Fruit fly (Drosophila melanogaster) whole organism, embryonic: Measurements from ENCODE around the gene Pex7.

Source experiments
- Aef1 ChIP-seq: fragments of 200-800 bp; sonication (Bioruptor generic); IDR thresholded peaks from 3 replicates; pipeline ENCODE4 v1.3.6; 2022; ENCODE audit warnings: missing biosample characterization, missing genetic modification characterization
- Atf-2 ChIP-seq: fragments of 200-800 bp; sonication (Bioruptor generic); optimal IDR thresholded peaks from 2 replicates; lab custom pipeline; 2016; ENCODE audit warnings: missing biosample characterization, missing genetic modification characterization
- Awh ChIP-seq: fragments of 200-800 bp; sonication (Bioruptor generic); IDR thresholded peaks from 2 replicates; pipeline ENCODE4, ENCODE4 v1.3.6; 2022; ENCODE audit warnings: missing biosample characterization, missing genetic modification characterization
- B-H1 ChIP-seq: fragments of 200-800 bp; sonication (Bioruptor generic); IDR thresholded peaks from 3 replicates; pipeline ENCODE4 v1.3.6; 2022; ENCODE audit warnings: missing biosample characterization, missing genetic modification characterization
- BEAF-32 ChIP-seq: fragments of 200-800 bp; sonication (Bioruptor generic); optimal IDR thresholded peaks from 3 replicates; lab custom pipeline; 2017; ENCODE audit warnings: missing biosample characterization, missing genetic modification characterization, mild to moderate bottlenecking, moderate library complexity, missing genetic modification reagents
- Bteb2 ChIP-seq: fragments of 200-800 bp; sonication (Bioruptor generic); optimal IDR thresholded peaks from 2 replicates; lab custom pipeline; 2016; ENCODE audit warnings: missing biosample characterization, missing genetic modification characterization
- C15 ChIP-seq: fragments of 200-800 bp; sonication (Bioruptor generic); IDR thresholded peaks from 3 replicates; pipeline ENCODE4 v1.3.6; 2022; ENCODE audit warnings: missing biosample characterization, missing genetic modification characterization
- CG11695 ChIP-seq: fragments of 200-800 bp; sonication (Bioruptor generic); IDR thresholded peaks from 3 replicates; pipeline ENCODE4 v1.3.6; 2022; ENCODE audit warnings: missing biosample characterization, missing genetic modification characterization
- CG13424 ChIP-seq: fragments of 200-800 bp; sonication (Bioruptor generic); optimal IDR thresholded peaks from 2 replicates; lab custom pipeline; 2019; ENCODE audit warnings: missing biosample characterization, mild to moderate bottlenecking, missing genetic modification characterization, moderate library complexity
- CG18599 ChIP-seq: fragments of 200-800 bp; sonication (Bioruptor generic); optimal IDR thresholded peaks from 3 replicates; lab custom pipeline; 2017; ENCODE audit warnings: missing biosample characterization, missing genetic modification characterization, mild to moderate bottlenecking, moderate library complexity, missing genetic modification reagents
- CG18764 ChIP-seq: fragments of 200-800 bp; sonication (Bioruptor generic); optimal IDR thresholded peaks from 3 replicates; lab custom pipeline; 2016; ENCODE audit warnings: missing biosample characterization, missing genetic modification characterization
- CG2129 ChIP-seq: fragments of 200-800 bp; sonication (Bioruptor generic); IDR thresholded peaks from 2 replicates; pipeline ENCODE4 v1.3.6; 2022; ENCODE audit warnings: missing biosample characterization, missing genetic modification characterization; ENCODE audit not compliant: partially characterized antibody
- CG2889 ChIP-seq: fragments of 200-800 bp; sonication (Bioruptor generic); IDR thresholded peaks from 3 replicates; pipeline ENCODE4 v1.3.6; 2022; ENCODE audit warnings: missing biosample characterization, missing genetic modification characterization
- CG31388 ChIP-seq: fragments of 200-800 bp; sonication (Bioruptor generic); optimal IDR thresholded peaks from 2 replicates; lab custom pipeline; 2016; ENCODE audit warnings: missing biosample characterization, missing genetic modification characterization
- CG32532 ChIP-seq: fragments of 200-800 bp; sonication (Bioruptor generic); IDR thresholded peaks from 2 replicates; pipeline ENCODE4 v1.3.6; 2022; ENCODE audit warnings: missing biosample characterization, missing genetic modification characterization
- CG32767 ChIP-seq: fragments of 200-800 bp; sonication (Bioruptor generic); IDR thresholded peaks from 2 replicates; pipeline ENCODE4 v1.3.6; 2022; ENCODE audit warnings: missing biosample characterization, missing genetic modification characterization
- CG3847 ChIP-seq: fragments of 200-800 bp; sonication (Bioruptor generic); IDR thresholded peaks from 2 replicates; pipeline ENCODE4 v1.3.6; 2022; ENCODE audit warnings: missing biosample characterization, missing genetic modification characterization
- CG5953 ChIP-seq: fragments of 200-800 bp; sonication (Bioruptor generic); IDR thresholded peaks from 2 replicates; pipeline ENCODE4 v1.3.6; 2022; ENCODE audit warnings: missing biosample characterization, missing genetic modification characterization
- CG7745 ChIP-seq: fragments of 200-800 bp; sonication (Bioruptor generic); optimal IDR thresholded peaks from 2 replicates; lab custom pipeline; 2018; ENCODE audit warnings: missing biosample characterization, mild to moderate bottlenecking, missing genetic modification characterization, moderate library complexity
- Elba2 ChIP-seq: fragments of 200-800 bp; sonication (Bioruptor generic); optimal IDR thresholded peaks from 3 replicates; lab custom pipeline; 2016; ENCODE audit warnings: missing biosample characterization, missing genetic modification characterization
- HLHmδ ChIP-seq: fragments of 200-800 bp; sonication (Bioruptor generic); optimal IDR thresholded peaks from 2 replicates; lab custom pipeline; 2018; ENCODE audit warnings: missing biosample characterization, mild to moderate bottlenecking, missing genetic modification characterization, moderate library complexity
- Hmx ChIP-seq: fragments of 200-800 bp; sonication (Bioruptor generic); optimal IDR thresholded peaks from 2 replicates; lab custom pipeline; 2016; ENCODE audit warnings: missing biosample characterization, missing genetic modification characterization
- Hsf ChIP-seq: fragments of 200-800 bp; sonication (Bioruptor generic); optimal IDR thresholded peaks from 3 replicates; lab custom pipeline; 2016; ENCODE audit warnings: missing biosample characterization, missing genetic modification characterization
- Jarid2 ChIP-seq: fragments of 200-800 bp; sonication (Bioruptor generic); optimal IDR thresholded peaks from 3 replicates; lab custom pipeline; 2017; ENCODE audit warnings: mild to moderate bottlenecking, missing biosample characterization, missing genetic modification reagents, missing genetic modification characterization
- NC2α ChIP-seq: fragments of 200-800 bp; sonication (Bioruptor generic); optimal IDR thresholded peaks from 2 replicates; lab custom pipeline; 2016; ENCODE audit warnings: missing biosample characterization, missing genetic modification characterization
- Nf-YB ChIP-seq: fragments of 200-800 bp; sonication (Bioruptor generic); optimal IDR thresholded peaks from 3 replicates; lab custom pipeline; 2019; ENCODE audit warnings: missing biosample characterization, mild to moderate bottlenecking, missing genetic modification characterization, moderate library complexity
- Poxn ChIP-seq: fragments of 200-800 bp; sonication (Bioruptor generic); IDR thresholded peaks from 2 replicates; pipeline ENCODE4 v1.3.6; 2022; ENCODE audit warnings: missing biosample characterization, missing genetic modification characterization
- Sry-β ChIP-seq: fragments of 200-800 bp; sonication (Bioruptor generic); optimal IDR thresholded peaks from 2 replicates; lab custom pipeline; 2018; ENCODE audit warnings: missing biosample characterization, mild to moderate bottlenecking, missing genetic modification characterization, moderate library complexity
- Stat92E ChIP-seq, 3 experiments: fragments of >200 bp in 2 of 3; fragments of 200-800 bp in 1 of 3; sonication (Bioruptor generic) in 1 of 3; optimal IDR thresholded peaks; 2 replicates each; lab custom pipeline; 2017 to 2019; ENCODE audit warnings: missing biosample characterization in 3 of 3, missing genetic modification characterization in 3 of 3, mild to moderate bottlenecking in 1 of 3, moderate library complexity in 1 of 3
- Vsx1 ChIP-seq: fragments of 200-800 bp; sonication (Bioruptor generic); optimal IDR thresholded peaks from 2 replicates; lab custom pipeline; 2017; ENCODE audit warnings: missing biosample characterization, mild to moderate bottlenecking, missing genetic modification characterization, missing genetic modification reagents
- al ChIP-seq: fragments of 200-800 bp; sonication (Bioruptor generic); IDR thresholded peaks from 2 replicates; pipeline ENCODE4 v1.3.6; 2022; ENCODE audit warnings: missing biosample characterization, missing genetic modification characterization
- aop ChIP-seq: fragments of 200-800 bp; sonication (Bioruptor generic); IDR thresholded peaks from 2 replicates; pipeline ENCODE4 v1.3.6; 2022; ENCODE audit warnings: missing biosample characterization, missing genetic modification characterization
- cad ChIP-seq: fragments of >200 bp; optimal IDR thresholded peaks from 2 replicates; lab custom pipeline; 2017; ENCODE audit warnings: missing biosample characterization, missing genetic modification characterization
- crol ChIP-seq: fragments of 200-800 bp; sonication (Bioruptor generic); IDR thresholded peaks from 2 replicates; pipeline ENCODE4 v1.3.6; 2022; ENCODE audit warnings: missing biosample characterization, missing genetic modification characterization
- cwo ChIP-seq: fragments of 200-800 bp; sonication (Bioruptor generic); optimal IDR thresholded peaks from 3 replicates; lab custom pipeline; 2017; ENCODE audit warnings: missing biosample characterization, missing genetic modification characterization, mild to moderate bottlenecking, moderate library complexity, missing genetic modification reagents
- esg ChIP-seq: fragments of 200-800 bp; sonication (Bioruptor generic); conservative IDR thresholded peaks from 2 replicates; pipeline ENCODE4 v1.3.6; 2022; ENCODE audit warnings: missing biosample characterization, missing genetic modification characterization
- her ChIP-seq: fragments of 200-800 bp; sonication (Bioruptor generic); optimal IDR thresholded peaks from 2 replicates; lab custom pipeline; 2016; ENCODE audit warnings: missing biosample characterization, missing genetic modification characterization
- jumu ChIP-seq: fragments of 200-800 bp; sonication (Bioruptor generic); optimal IDR thresholded peaks from 3 replicates; lab custom pipeline; 2016; ENCODE audit warnings: missing biosample characterization, missing genetic modification characterization
- kni ChIP-seq: fragments of 200-800 bp; sonication (Bioruptor generic); optimal IDR thresholded peaks from 3 replicates; lab custom pipeline; 2017; ENCODE audit warnings: mild to moderate bottlenecking, missing biosample characterization, missing genetic modification reagents, missing genetic modification characterization
- knrl ChIP-seq: fragments of 200-800 bp; sonication (Bioruptor generic); IDR thresholded peaks from 3 replicates; pipeline ENCODE4 v1.3.6; 2022; ENCODE audit warnings: missing biosample characterization, missing genetic modification characterization; ENCODE audit not compliant: partially characterized antibody
- lilli ChIP-seq: fragments of 200-800 bp; sonication (Bioruptor generic); optimal IDR thresholded peaks from 3 replicates; lab custom pipeline; 2016; ENCODE audit warnings: missing biosample characterization, missing genetic modification characterization
- mirr ChIP-seq: fragments of 200-800 bp; sonication (Bioruptor generic); optimal IDR thresholded peaks from 3 replicates; lab custom pipeline; 2018; ENCODE audit warnings: missing biosample characterization, mild to moderate bottlenecking, missing genetic modification characterization
- nmo ChIP-seq: fragments of 200-800 bp; sonication (Bioruptor generic); optimal IDR thresholded peaks from 2 replicates; lab custom pipeline; 2018; ENCODE audit warnings: missing biosample characterization, mild to moderate bottlenecking, missing genetic modification characterization, moderate library complexity
- onecut ChIP-seq: fragments of 200-800 bp; sonication (Bioruptor generic); IDR thresholded peaks from 2 replicates; pipeline ENCODE4 v1.3.6; 2022; ENCODE audit warnings: missing biosample characterization, missing genetic modification characterization
- pfk ChIP-seq: fragments of 200-800 bp; sonication (Bioruptor generic); optimal IDR thresholded peaks from 2 replicates; lab custom pipeline; 2018; ENCODE audit warnings: missing biosample characterization, mild to moderate bottlenecking, missing genetic modification characterization, moderate library complexity
- pzg ChIP-seq: fragments of 200-800 bp; sonication (Bioruptor generic); optimal IDR thresholded peaks from 3 replicates; lab custom pipeline; 2018; ENCODE audit warnings: missing biosample characterization, mild to moderate bottlenecking, missing genetic modification characterization, moderate library complexity
- seq ChIP-seq: fragments of 200-800 bp; sonication (Bioruptor generic); IDR thresholded peaks from 2 replicates; pipeline ENCODE4 v1.3.6; 2022; ENCODE audit warnings: missing biosample characterization, missing genetic modification characterization
- sim ChIP-seq: fragments of 200-800 bp; sonication (Bioruptor generic); IDR thresholded peaks from 2 replicates; pipeline ENCODE4 v1.3.6; 2022; ENCODE audit warnings: missing biosample characterization, missing genetic modification characterization
- sqz ChIP-seq: fragments of 200-800 bp; sonication (Bioruptor generic); optimal IDR thresholded peaks from 3 replicates; lab custom pipeline; 2018; ENCODE audit warnings: missing biosample characterization, mild to moderate bottlenecking, missing genetic modification characterization
- sug ChIP-seq: fragments of 200-800 bp; optimal IDR thresholded peaks from 2 replicates; lab custom pipeline; 2019; ENCODE audit warnings: missing biosample characterization, mild to moderate bottlenecking, missing genetic modification characterization, moderate library complexity
- wek ChIP-seq: fragments of 200-800 bp; sonication (Bioruptor generic); optimal IDR thresholded peaks from 3 replicates; lab custom pipeline; 2018; ENCODE audit warnings: missing biosample characterization, mild to moderate bottlenecking, missing genetic modification characterization, moderate library complexity

The Pex7 gene

dm6 chr3L:8699612-8700011 lies 52.7 kb downstream of the Pex7 start (continued):
- TF ChIP-seq Awh (GFP tag; lab: Robert Waterston, UW) (0 out of 2 replicates have a peak, but pooled peaks have one; percentile 32), CG7745 (peak; percentile 7), wek (no peak), cwo (GFP tag; lab: Kevin White, UChicago) (peak; percentile 99), nmo (GFP tag; lab: Kevin White, UChicago) (no peak), B-H1 (GFP tag; lab: Robert Waterston, UW) (no peak), HLHmδ (GFP tag; lab: Kevin White, UChicago) (peak; percentile 83), sug (tag; lab: Kevin White, UChicago) (peak; percentile 99), mirr (GFP tag; lab: Kevin White, UChicago) (peak; percentile 93), sim (GFP tag; lab: Robert Waterston, UW) (0 out of 2 replicates have a peak, but pooled peaks have one; percentile 6), Sry-β (GFP tag; lab: Kevin White, UChicago) (no peak), CG11695 (GFP tag; lab: Robert Waterston, UW) (no peak), Aef1 (no peak), Stat92E (GFP tag; optimal IDR thresholded peaks at IDR 0.05; lab: Kevin White, UChicago) (no peak), Hsf (GFP tag; lab: Kevin White, UChicago) (no peak), CG2889 (GFP tag; lab: Robert Waterston, UW) (no peak), CG5953 (GFP tag; lab: Robert Waterston, UW) (0 out of 2 replicates have a peak, but pooled peaks have one; percentile 15), crol (GFP tag; lab: Robert Waterston, UW) (peak; percentile 83), Nf-YB (GFP tag; lab: Kevin White, UChicago) (peak; percentile 64), CG2129 (no peak), Hmx (GFP tag; lab: Kevin White, UChicago) (no peak), CG18599 (GFP tag; lab: Kevin White, UChicago) (peak; percentile 34), NC2α (GFP tag; lab: Kevin White, UChicago) (no peak), CG3847 (no peak), pfk (GFP tag; lab: Kevin White, UChicago) (peak; percentile 20), aop (no peak), kni (GFP tag; lab: Kevin White, UChicago) (peak; percentile 23), Elba2 (GFP tag; lab: Kevin White, UChicago) (no peak), lilli (GFP tag; lab: Kevin White, UChicago) (no peak), CG18764 (GFP tag; lab: Kevin White, UChicago) (no peak), pzg (GFP tag; lab: Kevin White, UChicago) (no peak), sqz (no peak), CG13424 (tag; lab: Kevin White, UChicago) (no peak), Atf-2 (GFP tag; lab: Kevin White, UChicago) (no peak), al (GFP tag; lab: Robert Waterston, UW) (no peak), CG32767 (GFP tag; lab: Robert Waterston, UW) (0 out of 2 replicates have a peak, but pooled peaks have one; percentile 12), Bteb2 (GFP tag; lab: Kevin White, UChicago) (no peak), BEAF-32 (GFP tag; lab: Kevin White, UChicago) (no peak), esg (GFP tag; lab: Robert Waterston, UW) (no peak), Vsx1 (GFP tag; lab: Kevin White, UChicago) (peak; percentile 57), C15 (GFP tag; lab: Robert Waterston, UW) (no peak), CG32532 (GFP tag; lab: Robert Waterston, UW) (no peak), Jarid2 (GFP tag; lab: Kevin White, UChicago) (no peak), her (GFP tag; lab: Kevin White, UChicago) (no peak), knrl (GFP tag; lab: Robert Waterston, UW) (no peak), jumu (GFP tag; lab: Kevin White, UChicago) (no peak), cad (no peak), seq (GFP tag; lab: Robert Waterston, UW) (no peak), Poxn (GFP tag; lab: Robert Waterston, UW) (no peak), onecut (peak; percentile 34; the same call in 1 of the 2 replicates), CG31388 (no peak)
